Worm (Caenorhabditis elegans): ENCODE data around the gene nonu-1.

The nonu-1 gene

DNA sequence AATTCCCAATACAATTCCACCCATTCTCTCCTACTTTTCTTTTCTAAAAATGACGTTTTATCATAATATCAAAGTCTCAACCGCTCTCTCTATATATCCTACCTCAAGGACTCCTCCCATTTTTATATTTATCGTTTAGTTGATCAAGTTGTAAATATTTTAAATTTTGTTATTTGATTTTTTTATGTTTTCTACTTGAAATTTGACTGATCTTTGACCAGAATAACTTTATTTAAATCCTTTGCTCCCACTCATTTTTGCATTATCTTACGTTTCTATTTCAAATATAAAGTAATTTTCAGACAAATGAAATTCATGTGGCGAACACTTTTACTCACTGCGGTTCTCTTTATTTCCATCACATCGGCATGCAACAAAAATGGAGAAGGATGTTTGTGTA lies 12.3 kb downstream of the nonu-1 start, which contains the start of the genes acbp-7 and F26A1.19:
acbp-7 (plus strand) TSS at position 301 of the 400 bp plus-strand sequence.
F26A1.19 (plus strand) TSS at position 303 of the 400 bp plus-strand sequence.
- TF ChIP-seq ceh-45 (GFP tag; IDR thresholded peaks at IDR 0.05) = no peak
- no peak for TF ChIP-seq gmeb-2 (tag; optimal IDR thresholded peaks at IDR 0.05)
- no peak for TF ChIP-seq ets-4 (tag; optimal IDR thresholded peaks at IDR 0.05)
- no peak for TF ChIP-seq F13H6.1 (tag; optimal IDR thresholded peaks at IDR 0.05)
- TF ChIP-seq npax-4 (tag; optimal IDR thresholded peaks at IDR 0.05) = no peak
- TF ChIP-seq ceh-31 (tag; optimal IDR thresholded peaks at IDR 0.05) = no peak
- TF ChIP-seq nfya-1 (tag; optimal IDR thresholded peaks at IDR 0.05) = no peak
- no peak for TF ChIP-seq unc-42 (tag; optimal IDR thresholded peaks at IDR 0.05)
- TF ChIP-seq syd-9 (tag; optimal IDR thresholded peaks at IDR 0.05) = no peak
- no peak for TF ChIP-seq ceh-14 (tag; optimal IDR thresholded peaks at IDR 0.05)
- no peak for TF ChIP-seq ceh-30 (tag; optimal IDR thresholded peaks at IDR 0.05)
- no peak for TF ChIP-seq sdc-2 (tag; optimal IDR thresholded peaks at IDR 0.05)
- no peak for TF ChIP-seq pat-9 (tag; optimal IDR thresholded peaks at IDR 0.05)
- TF ChIP-seq ceh-18 (tag; optimal IDR thresholded peaks at IDR 0.05) = no peak
- TF ChIP-seq fkh-6 (tag; optimal IDR thresholded peaks at IDR 0.05) = no peak
- no peak for TF ChIP-seq nhr-232 (tag; optimal IDR thresholded peaks at IDR 0.05)
- TF ChIP-seq ceh-2 (tag; optimal IDR thresholded peaks at IDR 0.05) = no peak
- TF ChIP-seq ceh-9 (tag; optimal IDR thresholded peaks at IDR 0.05) = no peak

DNA sequence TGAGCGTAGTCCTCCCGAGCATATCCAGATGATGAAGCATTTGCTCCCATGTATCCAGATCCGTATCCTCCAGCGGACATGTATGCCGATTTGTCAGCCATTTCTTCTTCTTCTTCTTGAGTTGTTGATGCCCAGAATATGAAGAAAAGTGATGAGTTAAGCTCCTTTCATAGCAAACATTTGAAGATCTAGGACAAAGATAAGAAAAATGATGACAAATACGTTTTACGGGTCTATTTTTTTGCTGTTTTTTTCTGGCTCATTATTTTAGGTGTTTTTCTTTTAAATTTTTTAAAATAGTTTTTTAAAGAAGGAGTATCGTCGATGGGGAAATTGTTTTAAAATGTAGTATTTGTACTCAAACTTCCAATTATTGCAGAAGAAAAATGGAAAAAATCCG lies 19.5 kb downstream of the nonu-1 start, which contains the start of gene nspd-9:
nspd-9 (minus strand) TSS at position 101 of the 400 bp plus-strand sequence.
- TF ChIP-seq K09A11.1 (tag; optimal IDR thresholded peaks at IDR 0.05; ENCODE audit: insufficient read depth) = no peak
- no peak for TF ChIP-seq ceh-18 (tag; optimal IDR thresholded peaks at IDR 0.05)
- TF ChIP-seq fax-1 (tag; optimal IDR thresholded peaks at IDR 0.05) = no peak
- no peak for TF ChIP-seq ceh-22 (tag; optimal IDR thresholded peaks at IDR 0.05)
- TF ChIP-seq hlh-15 (tag; optimal IDR thresholded peaks at IDR 0.05) = no peak
- TF ChIP-seq npax-4 (tag; optimal IDR thresholded peaks at IDR 0.05) = no peak
- no peak for TF ChIP-seq hlh-6 (tag; optimal IDR thresholded peaks at IDR 0.05)
- no peak for TF ChIP-seq hlh-13 (GFP tag; optimal IDR thresholded peaks at IDR 0.05)
- no peak for TF ChIP-seq ceh-9 (tag; optimal IDR thresholded peaks at IDR 0.05)
- no peak for TF ChIP-seq pha-2 (tag; optimal IDR thresholded peaks at IDR 0.05)

DNA sequence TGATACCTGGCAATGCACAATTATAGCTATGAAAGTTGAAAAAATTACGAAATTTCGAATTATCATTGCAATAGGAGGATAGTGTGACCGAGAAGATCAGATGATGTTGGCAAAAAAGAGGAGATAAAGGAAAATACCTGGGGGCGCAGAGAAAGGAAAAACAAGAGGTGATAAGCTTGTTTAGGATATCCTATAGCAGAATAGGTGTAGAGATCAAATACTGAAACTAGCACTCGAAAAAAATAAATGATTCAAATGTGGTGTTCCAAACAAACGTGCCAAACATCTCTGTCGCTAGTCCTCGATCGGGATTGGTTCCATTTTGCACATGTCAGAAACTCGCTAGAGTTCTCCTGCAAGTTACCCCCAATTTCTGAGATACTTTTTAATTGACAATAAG lies 20.3 kb downstream of the nonu-1 start, which contains the start of gene F26A1.9:
F26A1.9 (minus strand) TSS at position 101 of the 400 bp plus-strand sequence.
- TF ChIP-seq pqm-1 (tag; optimal IDR thresholded peaks at IDR 0.05) (no peak), C08G9.2 (tag; optimal IDR thresholded peaks at IDR 0.05) (no peak), hlh-30 (tag; optimal IDR thresholded peaks at IDR 0.05; ENCODE audit: insufficient read depth) (no peak), odd-2 (tag; optimal IDR thresholded peaks at IDR 0.05) (no peak), tbx-7 (tag; optimal IDR thresholded peaks at IDR 0.05) (no peak), ceh-24 (tag; optimal IDR thresholded peaks at IDR 0.05) (no peak), pax-1 (tag; optimal IDR thresholded peaks at IDR 0.05) (no peak), unc-55 (GFP tag; optimal IDR thresholded peaks at IDR 0.05) (no peak), nhr-11 (tag; optimal IDR thresholded peaks at IDR 0.05) (no peak), dve-1 (tag; optimal IDR thresholded peaks at IDR 0.05) (no peak), hlh-13 (GFP tag; optimal IDR thresholded peaks at IDR 0.05) (no peak), ceh-45 (GFP tag; IDR thresholded peaks at IDR 0.05) (no peak), madf-2 (tag; optimal IDR thresholded peaks at IDR 0.05) (no peak), eyg-1 (tag; optimal IDR thresholded peaks at IDR 0.05) (no peak), hlh-6 (tag; optimal IDR thresholded peaks at IDR 0.05) (no peak), ceh-34 (tag; optimal IDR thresholded peaks at IDR 0.05) (no peak), mec-3 (tag; optimal IDR thresholded peaks at IDR 0.05; ENCODE audit: borderline replicate concordance) (no peak)
